Worm (Caenorhabditis elegans) whole organism, L4 larva: Measurements from ENCODE around the gene M01H9.5.

Experiments
- Y5F2A.4 ChIP-seq: fragments of 200-800 bp; sonication (Bioruptor generic); optimal IDR thresholded peaks from 2 replicates; lab custom pipeline; 2018; ENCODE audit warnings: mild to moderate bottlenecking, missing genetic modification characterization, missing compliant biosample characterization
- aha-1 ChIP-seq: fragments of 150-350 bp; peaks from one replicate; lab custom pipeline; 2014; ENCODE audit warnings: missing biosample characterization, missing genetic modification characterization
- ceh-44 ChIP-seq: fragments of 200-800 bp; sonication (Bioruptor generic); IDR thresholded peaks from 2 replicates; pipeline ENCODE4 v1.3.6; 2022; ENCODE audit warnings: missing genetic modification reagents, missing genetic modification characterization, missing compliant biosample characterization
- ceh-62 ChIP-seq: sonication (generic microtip); optimal IDR thresholded peaks from 2 replicates; lab custom pipeline; 2017; ENCODE audit warnings: missing biosample characterization, missing genetic modification characterization
- ceh-82 ChIP-seq: sonication (generic microtip); optimal IDR thresholded peaks from 2 replicates; lab custom pipeline; 2017; ENCODE audit warnings: missing biosample characterization, missing genetic modification characterization
- daf-16 ChIP-seq, 3 experiments: sonication (generic microtip); optimal IDR thresholded peaks; 2 replicates each; lab custom pipeline; 2016 to 2017; ENCODE audit warnings: missing genetic modification characterization in 3 of 3, missing genetic modification reagents in 3 of 3, mild to moderate bottlenecking in 2 of 3, missing compliant biosample characterization in 2 of 3, missing biosample characterization in 1 of 3, moderate library complexity in 1 of 3
- dmd-6 ChIP-seq: fragments of 200-800 bp; sonication (Bioruptor generic); IDR thresholded peaks from 2 replicates; pipeline ENCODE4 v1.3.6; 2022; ENCODE audit warnings: missing genetic modification reagents, missing genetic modification characterization, missing compliant biosample characterization
- dve-1 ChIP-seq: sonication (generic microtip); optimal IDR thresholded peaks from 2 replicates; lab custom pipeline; 2017; ENCODE audit warnings: antibody characterized with exemption, mild to moderate bottlenecking, missing genetic modification characterization, missing compliant biosample characterization; ENCODE audit not compliant: insufficient read depth
- hlh-11 ChIP-seq: fragments of 200-800 bp; sonication (Bioruptor generic); optimal IDR thresholded peaks from 2 replicates; lab custom pipeline; 2018; ENCODE audit warnings: mild to moderate bottlenecking, missing genetic modification characterization, missing compliant biosample characterization
- hlh-30 ChIP-seq: sonication (generic microtip); optimal IDR thresholded peaks from 2 replicates; lab custom pipeline; 2017; ENCODE audit warnings: antibody characterized with exemption, mild to moderate bottlenecking, missing genetic modification characterization, missing compliant biosample characterization; ENCODE audit not compliant: insufficient read depth
- jun-1 ChIP-seq: fragments of 150-350 bp; optimal IDR thresholded peaks from 2 replicates; lab custom pipeline; 2014; ENCODE audit warnings: missing biosample characterization, missing genetic modification reagents, missing genetic modification characterization
- lim-7 ChIP-seq: fragments of 200-800 bp; sonication (Bioruptor generic); IDR thresholded peaks from 2 replicates; pipeline ENCODE4 v1.3.6; 2022; ENCODE audit warnings: missing genetic modification characterization, missing compliant biosample characterization
- lin-29 ChIP-seq: fragments of 200-800 bp; sonication (Bioruptor generic); IDR thresholded peaks from 2 replicates; pipeline ENCODE4 v1.3.6; 2022; ENCODE audit warnings: missing genetic modification reagents, missing genetic modification characterization, missing compliant biosample characterization
- lin-38 ChIP-seq: fragments of 200-800 bp; sonication (Bioruptor generic); IDR thresholded peaks from 2 replicates; pipeline ENCODE4 v1.3.6; 2022; ENCODE audit warnings: missing genetic modification reagents, missing genetic modification characterization, missing compliant biosample characterization
- lin-39 ChIP-seq: fragments of 150-350 bp; optimal IDR thresholded peaks from 2 replicates; lab custom pipeline; 2014; ENCODE audit warnings: missing biosample characterization, missing genetic modification reagents, missing genetic modification characterization
- lsy-2 ChIP-seq, 2 experiments: fragments of 150-350 bp in 1 of 2; sonication (generic microtip) in 1 of 2; optimal IDR thresholded peaks; 2 replicates each; lab custom pipeline; 2014 to 2017; ENCODE audit warnings: missing biosample characterization in 2 of 2, missing genetic modification characterization in 2 of 2
- mdl-1 ChIP-seq, 2 experiments: fragments of 150-350 bp in 1 of 2; sonication (generic microtip) in 1 of 2; optimal IDR thresholded peaks; 2 replicates each; lab custom pipeline; 2014 to 2017; ENCODE audit warnings: missing biosample characterization in 2 of 2, missing genetic modification characterization in 2 of 2
- mdt-29 ChIP-seq: fragments of 200-800 bp; sonication (Bioruptor generic); IDR thresholded peaks from 2 replicates; pipeline ENCODE4 v1.3.6; 2022; ENCODE audit warnings: missing genetic modification reagents, missing genetic modification characterization, missing compliant biosample characterization
- mxl-3 ChIP-seq: fragments of 200-800 bp; sonication (Bioruptor generic); optimal IDR thresholded peaks from 2 replicates; lab custom pipeline; 2018; ENCODE audit warnings: mild to moderate bottlenecking, missing genetic modification characterization, missing compliant biosample characterization
- nhr-111 ChIP-seq: fragments of 200-800 bp; sonication (Bioruptor generic); optimal IDR thresholded peaks from 2 replicates; lab custom pipeline; 2018; ENCODE audit warnings: mild to moderate bottlenecking, missing genetic modification characterization, missing compliant biosample characterization
- nhr-25 ChIP-seq: sonication (generic microtip); optimal IDR thresholded peaks from 2 replicates; lab custom pipeline; 2017; ENCODE audit warnings: missing genetic modification characterization, mild to moderate bottlenecking, missing compliant biosample characterization, antibody characterized with exemption, moderate library complexity, borderline replicate concordance; ENCODE audit not compliant: insufficient read depth
- nhr-28 ChIP-seq: fragments of 150-350 bp; optimal IDR thresholded peaks from 2 replicates; lab custom pipeline; 2014; ENCODE audit warnings: missing biosample characterization, missing genetic modification characterization
- nhr-77 ChIP-seq: fragments of 150-350 bp; optimal IDR thresholded peaks from 2 replicates; lab custom pipeline; 2014; ENCODE audit warnings: missing biosample characterization, missing genetic modification characterization
- pqm-1 ChIP-seq: sonication (generic microtip); optimal IDR thresholded peaks from 2 replicates; lab custom pipeline; 2017; ENCODE audit warnings: missing biosample characterization, missing genetic modification characterization
- rbr-2 ChIP-seq: sonication (generic microtip); optimal IDR thresholded peaks from 2 replicates; lab custom pipeline; 2016; ENCODE audit warnings: missing genotype, missing genetic modification characterization, missing compliant biosample characterization
- snpc-1.2 ChIP-seq: fragments of 200-800 bp; sonication (Bioruptor generic); IDR thresholded peaks from 2 replicates; pipeline ENCODE4 v1.3.6; 2022; ENCODE audit warnings: missing genetic modification reagents, missing genetic modification characterization, missing compliant biosample characterization
- unc-62 ChIP-seq, 3 experiments: fragments of 150-350 bp in 1 of 3; sonication (generic microtip); optimal IDR thresholded peaks in 2 of 3; peaks in 1 of 3; 1 replicate in 1 of 3; 2 replicates in 2 of 3; lab custom pipeline; 2014 to 2017; ENCODE audit warnings: missing biosample characterization in 3 of 3, missing genetic modification characterization in 3 of 3, missing genetic modification reagents in 3 of 3, missing genotype in 1 of 3
- vab-7 ChIP-seq: fragments of 200-800 bp; sonication (Bioruptor generic); IDR thresholded peaks from 2 replicates; pipeline ENCODE4 v1.3.6; 2022; ENCODE audit warnings: missing genetic modification reagents, missing genetic modification characterization, missing compliant biosample characterization
- zip-11 ChIP-seq: fragments of 200-800 bp; sonication (Bioruptor generic); IDR thresholded peaks from 2 replicates; pipeline ENCODE4 v1.3.6; 2022; ENCODE audit warnings: missing genetic modification characterization, missing compliant biosample characterization

M01H9.5 gene

DNA sequence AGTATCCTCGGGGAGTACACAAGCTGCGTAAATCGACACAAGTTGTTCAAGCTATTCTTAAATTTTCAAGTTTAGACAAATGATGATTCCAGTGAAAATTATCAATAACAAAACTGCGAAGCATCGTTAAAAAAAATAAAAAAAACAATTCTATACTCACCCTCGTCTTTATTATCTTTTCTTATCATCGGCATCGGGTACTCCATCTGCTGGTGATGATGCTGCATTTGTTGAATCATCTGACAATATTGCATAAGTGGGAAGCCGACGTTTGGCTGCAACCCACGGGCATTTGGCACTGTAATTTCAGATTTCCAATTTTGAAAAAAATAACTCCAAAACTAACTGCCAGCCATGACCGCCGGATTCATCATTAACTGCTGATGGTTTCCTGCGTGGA, 16.0 kb downstream of the M01H9.5 start:
- no peak for TF ChIP-seq snpc-1.2 (GFP tag; lab: Robert Waterston, UW)
- TF ChIP-seq daf-16 (GFP tag; optimal IDR thresholded peaks at IDR 0.05; lab: Kevin White, UChicago) = no peak
- peak; percentile 59 for TF ChIP-seq daf-16 (tag; optimal IDR thresholded peaks at IDR 0.05; lab: Kevin White, UChicago)
- TF ChIP-seq vab-7 (GFP tag; lab: Robert Waterston, UW) = no peak
- TF ChIP-seq pqm-1 (tag; lab: Kevin White, UChicago) = peak; percentile 6
- peak; percentile 13 for TF ChIP-seq dve-1 (tag; lab: Kevin White, UChicago)
- no peak for TF ChIP-seq jun-1 (tag; lab: Kevin White, UChicago)
- no peak for TF ChIP-seq ceh-62 (tag; lab: Kevin White, UChicago)
- no peak for TF ChIP-seq lin-29 (GFP tag; lab: Robert Waterston, UW)
- peak; percentile 41 for TF ChIP-seq hlh-30 (tag; lab: Kevin White, UChicago)
- no peak for TF ChIP-seq mdl-1 (tag; optimal IDR thresholded peaks at IDR 0.05; lab: Kevin White, UChicago)
- peak; percentile 31 for TF ChIP-seq nhr-28 (tag; lab: Kevin White, UChicago)
- no peak for TF ChIP-seq ceh-44 (GFP tag; lab: Robert Waterston, UW)
- no peak for TF ChIP-seq mdt-29 (GFP tag; lab: Robert Waterston, UW)
- TF ChIP-seq, all 104 proteins: peak for 5

DNA sequence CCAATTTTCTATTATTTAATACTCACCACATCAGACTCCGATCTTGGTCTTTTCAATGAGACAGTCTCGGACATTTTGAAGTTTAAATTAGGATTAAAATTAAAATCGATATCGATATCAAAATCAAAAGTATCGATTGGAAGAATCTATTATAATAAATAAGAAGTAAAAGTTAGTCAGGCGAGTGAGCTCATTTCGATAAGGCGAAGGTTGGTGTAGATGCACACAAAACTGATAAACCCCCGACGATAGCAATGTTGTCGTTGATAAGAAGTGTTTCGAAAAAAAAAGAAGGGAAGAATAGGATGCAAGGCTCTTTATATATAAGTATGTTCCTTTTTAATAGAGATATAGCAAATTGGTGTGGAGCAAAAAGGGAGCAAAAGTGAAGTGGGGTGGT, 17.2 kb downstream of the M01H9.5 start, which contains the start of gene M01H9.4:
Gene M01H9.4 (minus strand): TSS at position 379 of the 400 bp plus-strand sequence.
- TF ChIP-seq mdt-29 (GFP tag; lab: Robert Waterston, UW) (no peak), hlh-11 (tag; lab: Kevin White, UChicago) (peak; percentile 67), Y5F2A.4 (GFP tag; lab: Kevin White, UChicago) (no peak), mxl-3 (GFP tag; lab: Kevin White, UChicago) (peak; percentile 4), lin-39 (no peak), pqm-1 (tag; lab: Kevin White, UChicago) (peak; percentile 99), daf-16 (GFP tag; optimal IDR thresholded peaks at IDR 0.05; lab: Kevin White, UChicago) (no peak), daf-16 (tag; optimal IDR thresholded peaks at IDR 0.05; lab: Kevin White, UChicago) (peak; percentile 94), nhr-77 (tag; lab: Kevin White, UChicago) (peak; percentile 50), dve-1 (tag; lab: Kevin White, UChicago) (peak; percentile 89), dmd-6 (GFP tag; lab: Robert Waterston, UW) (peak; percentile 76), rbr-2 (tag; lab: Kevin White, UChicago) (no peak), ceh-62 (tag; lab: Kevin White, UChicago) (no peak), ceh-82 (no peak), lsy-2 (tag; optimal IDR thresholded peaks at IDR 0.05; lab: Kevin White, UChicago) (peak in 1 of 2 experiments; percentile 28), nhr-28 (tag; lab: Kevin White, UChicago) (peak; percentile 93), hlh-30 (tag; lab: Kevin White, UChicago) (peak; percentile 26)
- TF ChIP-seq, all 104 proteins: peak for 10

ce11 chrIV:4484555-4484954, 19.3 kb downstream of the M01H9.5 start:
- TF ChIP-seq lim-7 (GFP tag; lab: Robert Waterston, UW) (no peak), dve-1 (tag; lab: Kevin White, UChicago) (peak; percentile 45), hlh-30 (tag; lab: Kevin White, UChicago) (peak; percentile 42), lin-38 (no peak), dmd-6 (GFP tag; lab: Robert Waterston, UW) (peak; percentile 68), nhr-111 (GFP tag; lab: Kevin White, UChicago) (no peak), nhr-25 (tag; lab: Kevin White, UChicago) (no peak), lin-29 (GFP tag; lab: Robert Waterston, UW) (no peak), pqm-1 (tag; lab: Kevin White, UChicago) (peak; percentile 70)
- TF ChIP-seq, all 104 proteins: peak for 4

- TF ChIP-seq unc-62 (GFP tag; optimal IDR thresholded peaks at IDR 0.05 in 1 of 2; lab: Kevin White, UChicago) (peak in 1 of 2 experiments; percentile 91), unc-62 (tag; optimal IDR thresholded peaks at IDR 0.05; lab: Kevin White, UChicago) (no peak), daf-16 (GFP tag; optimal IDR thresholded peaks at IDR 0.05; lab: Kevin White, UChicago) (no peak), daf-16 (tag; optimal IDR thresholded peaks at IDR 0.05; lab: Kevin White, UChicago) (peak; percentile 50), aha-1 (tag; lab: Kevin White, UChicago) (peak; percentile 55), dmd-6 (GFP tag; lab: Robert Waterston, UW) (peak; percentile 42; the same call in 1 of the 2 replicates), snpc-1.2 (GFP tag; lab: Robert Waterston, UW) (no peak), nhr-28 (tag; lab: Kevin White, UChicago) (peak; percentile 62), hlh-11 (tag; lab: Kevin White, UChicago) (peak; percentile 71), dve-1 (tag; lab: Kevin White, UChicago) (peak; percentile 51), zip-11 (no peak), pqm-1 (tag; lab: Kevin White, UChicago) (peak; percentile 75)
Measured at ce11 chrIV:4486738-4487137, 21.5 kb downstream of the M01H9.5 start, which contains the start of gene trx-3. Gene trx-3, plus strand, starts transcription at chrIV:4487028.
